Fruit fly (Drosophila melanogaster) whole organism, embryonic: ENCODE measurements around the gene MRP.

Experiments
- Adf1 ChIP-seq: fragments of 200-800 bp; sonication (Bioruptor generic); IDR thresholded peaks from 2 replicates; pipeline ENCODE4 v1.3.6; 2022; ENCODE audit warnings: missing biosample characterization, missing genetic modification characterization
- Aef1 ChIP-seq: fragments of 200-800 bp; sonication (Bioruptor generic); IDR thresholded peaks from 3 replicates; pipeline ENCODE4 v1.3.6; 2022; ENCODE audit warnings: missing biosample characterization, missing genetic modification characterization
- B-H2 ChIP-seq: fragments of 200-800 bp; sonication (Bioruptor generic); optimal IDR thresholded peaks from 2 replicates; lab custom pipeline; 2018; ENCODE audit warnings: missing biosample characterization, mild to moderate bottlenecking, missing genetic modification characterization
- Bdp1 ChIP-seq: fragments of 200-800 bp; sonication (Bioruptor generic); optimal IDR thresholded peaks from 3 replicates; lab custom pipeline; 2016; ENCODE audit warnings: missing biosample characterization, missing genetic modification characterization
- Bteb2 ChIP-seq: fragments of 200-800 bp; sonication (Bioruptor generic); optimal IDR thresholded peaks from 2 replicates; lab custom pipeline; 2016; ENCODE audit warnings: missing biosample characterization, missing genetic modification characterization
- CG10147 ChIP-seq: fragments of 200-800 bp; sonication (Bioruptor generic); optimal IDR thresholded peaks from 2 replicates; lab custom pipeline; 2019; ENCODE audit warnings: missing biosample characterization, mild to moderate bottlenecking, missing genetic modification characterization, moderate library complexity
- CG11085 ChIP-seq: fragments of 200-800 bp; sonication (Bioruptor generic); IDR thresholded peaks from 2 replicates; pipeline ENCODE4 v1.3.6; 2022; ENCODE audit warnings: missing biosample characterization, missing genetic modification characterization
- CG12104 ChIP-seq: fragments of 200-800 bp; sonication (Bioruptor generic); optimal IDR thresholded peaks from 3 replicates; lab custom pipeline; 2016; ENCODE audit warnings: missing biosample characterization, missing genetic modification characterization
- CG12219 ChIP-seq: fragments of 200-800 bp; sonication (Bioruptor generic); optimal IDR thresholded peaks from 3 replicates; lab custom pipeline; 2018; ENCODE audit warnings: missing biosample characterization, mild to moderate bottlenecking, missing genetic modification characterization
- CG12942 ChIP-seq: fragments of 200-800 bp; sonication (Bioruptor generic); optimal IDR thresholded peaks from 3 replicates; lab custom pipeline; 2016; ENCODE audit warnings: missing biosample characterization, missing genetic modification characterization
- CG14441 ChIP-seq: fragments of 200-800 bp; sonication (Bioruptor generic); IDR thresholded peaks from 2 replicates; pipeline ENCODE4 v1.3.6; 2022; ENCODE audit warnings: missing biosample characterization, missing genetic modification characterization
- CG1529 ChIP-seq: fragments of 200-800 bp; sonication (Bioruptor generic); optimal IDR thresholded peaks from 3 replicates; lab custom pipeline; 2018; ENCODE audit warnings: missing biosample characterization, missing genetic modification characterization
- CG15601 ChIP-seq: fragments of 200-800 bp; sonication (Bioruptor generic); optimal IDR thresholded peaks from 3 replicates; lab custom pipeline; 2019; ENCODE audit warnings: missing biosample characterization, mild to moderate bottlenecking, missing genetic modification characterization, moderate library complexity
- CG16815 ChIP-seq: fragments of 200-800 bp; sonication (Bioruptor generic); optimal IDR thresholded peaks from 3 replicates; lab custom pipeline; 2017; ENCODE audit warnings: missing biosample characterization, mild to moderate bottlenecking, missing genetic modification characterization
- CG17359 ChIP-seq: fragments of 200-800 bp; sonication (Bioruptor generic); optimal IDR thresholded peaks from 3 replicates; lab custom pipeline; 2018; ENCODE audit warnings: missing biosample characterization, mild to moderate bottlenecking, missing genetic modification characterization, moderate library complexity
- CG17612 ChIP-seq: fragments of 200-800 bp; sonication (Bioruptor generic); IDR thresholded peaks from 2 replicates; pipeline ENCODE4 v1.3.6; 2022; ENCODE audit warnings: missing biosample characterization, missing genetic modification characterization
- CG2712 ChIP-seq: fragments of 200-800 bp; optimal IDR thresholded peaks from 3 replicates; lab custom pipeline; 2019; ENCODE audit warnings: missing biosample characterization, mild to moderate bottlenecking, missing genetic modification characterization, moderate library complexity
- CG3995 ChIP-seq: fragments of 200-800 bp; sonication (Bioruptor generic); optimal IDR thresholded peaks from 3 replicates; lab custom pipeline; 2016; ENCODE audit warnings: missing biosample characterization, missing genetic modification characterization
- CG6689 ChIP-seq: fragments of 200-800 bp; sonication (Bioruptor generic); IDR thresholded peaks from 2 replicates; pipeline ENCODE4 v1.3.6; 2022; ENCODE audit warnings: missing biosample characterization, missing genetic modification characterization
- CG7372 ChIP-seq: fragments of 200-800 bp; sonication (Bioruptor generic); IDR thresholded peaks from 2 replicates; pipeline ENCODE4 v1.3.6; 2022; ENCODE audit warnings: missing biosample characterization, missing genetic modification characterization
- CkIIα-i1 ChIP-seq: fragments of 200-800 bp; sonication (Bioruptor generic); IDR thresholded peaks from 2 replicates; pipeline ENCODE4 v1.3.6; 2022; ENCODE audit warnings: missing biosample characterization, missing genetic modification characterization
- Dip2 ChIP-seq: fragments of 200-800 bp; sonication (Bioruptor generic); IDR thresholded peaks from 2 replicates; pipeline ENCODE4 v1.3.6; 2022; ENCODE audit warnings: missing biosample characterization, missing genetic modification characterization
- Drgx ChIP-seq: fragments of 200-800 bp; sonication (Bioruptor generic); IDR thresholded peaks from 2 replicates; pipeline ENCODE4 v1.3.6; 2022; ENCODE audit warnings: missing biosample characterization, missing genetic modification characterization
- Eip74EF ChIP-seq, 2 experiments: fragments of 200-800 bp in 1 of 2; fragments of >200 bp in 1 of 2; sonication (Bioruptor generic) in 1 of 2; optimal IDR thresholded peaks; 2 replicates each; lab custom pipeline; 2017 to 2019; ENCODE audit warnings: missing biosample characterization in 2 of 2, missing genetic modification characterization in 2 of 2, mild to moderate bottlenecking in 1 of 2, moderate library complexity in 1 of 2
- Ets97D ChIP-seq: fragments of 200-800 bp; sonication (Bioruptor generic); optimal IDR thresholded peaks from 3 replicates; lab custom pipeline; 2016; ENCODE audit warnings: missing biosample characterization, missing genetic modification characterization
- H15 ChIP-seq: fragments of 200-800 bp; sonication (Bioruptor generic); IDR thresholded peaks from 3 replicates; pipeline ENCODE4 v1.3.6; 2022; ENCODE audit warnings: missing biosample characterization, missing genetic modification characterization
- Hr51 ChIP-seq, 2 experiments: fragments of 200-800 bp; sonication (Bioruptor generic); optimal IDR thresholded peaks; 2 replicates in 1 of 2; 3 replicates in 1 of 2; lab custom pipeline; 2016 to 2018; ENCODE audit warnings: missing biosample characterization in 2 of 2, missing genetic modification characterization in 2 of 2, mild to moderate bottlenecking in 1 of 2, moderate library complexity in 1 of 2
- Mes4 ChIP-seq: fragments of 200-800 bp; sonication (Bioruptor generic); optimal IDR thresholded peaks from 2 replicates; lab custom pipeline; 2016; ENCODE audit warnings: missing biosample characterization, missing genetic modification characterization
- Myb ChIP-seq: fragments of 200-800 bp; sonication (Bioruptor generic); optimal IDR thresholded peaks from 2 replicates; lab custom pipeline; 2016; ENCODE audit warnings: missing biosample characterization, missing genetic modification characterization
- PHDP ChIP-seq: fragments of 200-800 bp; sonication (Bioruptor generic); optimal IDR thresholded peaks from 3 replicates; lab custom pipeline; 2018; ENCODE audit warnings: missing biosample characterization, mild to moderate bottlenecking, missing genetic modification characterization, moderate library complexity
- Ssrp ChIP-seq: fragments of 200-800 bp; sonication (Bioruptor generic); optimal IDR thresholded peaks from 2 replicates; lab custom pipeline; 2018; ENCODE audit warnings: missing biosample characterization, mild to moderate bottlenecking, missing genetic modification characterization, moderate library complexity
- Trl ChIP-seq, 3 experiments: fragments of >200 bp in 2 of 3; fragments of 200-800 bp in 1 of 3; sonication (Bioruptor generic) in 1 of 3; optimal IDR thresholded peaks; 2 replicates in 1 of 3; 3 replicates in 2 of 3; lab custom pipeline; 2016 to 2017; ENCODE audit warnings: missing biosample characterization in 1 of 3, missing genetic modification characterization in 1 of 3
- Xrp1 ChIP-seq: fragments of 200-800 bp; sonication (Bioruptor generic); IDR thresholded peaks from 2 replicates; pipeline ENCODE4 v1.3.6; 2022; ENCODE audit warnings: missing biosample characterization, missing genetic modification characterization
- YL-1 ChIP-seq: fragments of 200-800 bp; sonication (Bioruptor generic); optimal IDR thresholded peaks from 3 replicates; lab custom pipeline; 2017; ENCODE audit warnings: missing biosample characterization, mild to moderate bottlenecking, missing genetic modification characterization
- ab ChIP-seq: fragments of 200-800 bp; sonication (Bioruptor generic); optimal IDR thresholded peaks from 2 replicates; lab custom pipeline; 2016; ENCODE audit warnings: missing biosample characterization, missing genetic modification characterization
- bbx ChIP-seq: fragments of 200-800 bp; sonication (Bioruptor generic); IDR thresholded peaks from 2 replicates; pipeline ENCODE4 v1.3.6; 2022; ENCODE audit warnings: missing biosample characterization, missing genetic modification characterization; ENCODE audit not compliant: partially characterized antibody
- cg ChIP-seq: fragments of 200-800 bp; sonication (Bioruptor generic); optimal IDR thresholded peaks from 3 replicates; lab custom pipeline; 2019; ENCODE audit warnings: missing biosample characterization, mild to moderate bottlenecking, missing genetic modification characterization, moderate library complexity
- croc ChIP-seq: fragments of 200-800 bp; sonication (Bioruptor generic); conservative IDR thresholded peaks from 3 replicates; pipeline ENCODE4 v1.3.6; 2022; ENCODE audit warnings: missing biosample characterization, missing genetic modification characterization
- fru ChIP-seq: fragments of >200 bp; optimal IDR thresholded peaks from 2 replicates; lab custom pipeline; 2017
- gcm ChIP-seq: fragments of 200-800 bp; sonication (Bioruptor generic); optimal IDR thresholded peaks from 2 replicates; lab custom pipeline; 2019; ENCODE audit warnings: missing biosample characterization, mild to moderate bottlenecking, missing genetic modification characterization, moderate library complexity
- lbe ChIP-seq: fragments of 200-800 bp; sonication (Bioruptor generic); optimal IDR thresholded peaks from 2 replicates; lab custom pipeline; 2016; ENCODE audit warnings: missing biosample characterization, mild to moderate bottlenecking, missing genetic modification characterization
- lilli ChIP-seq: fragments of 200-800 bp; sonication (Bioruptor generic); optimal IDR thresholded peaks from 3 replicates; lab custom pipeline; 2016; ENCODE audit warnings: missing biosample characterization, missing genetic modification characterization
- maf-S ChIP-seq: fragments of 200-800 bp; sonication (Bioruptor generic); optimal IDR thresholded peaks from 2 replicates; lab custom pipeline; 2016; ENCODE audit warnings: missing biosample characterization, missing genetic modification characterization
- nmo ChIP-seq: fragments of 200-800 bp; sonication (Bioruptor generic); optimal IDR thresholded peaks from 2 replicates; lab custom pipeline; 2018; ENCODE audit warnings: missing biosample characterization, mild to moderate bottlenecking, missing genetic modification characterization, moderate library complexity
- otp ChIP-seq: fragments of 200-800 bp; sonication (Bioruptor generic); IDR thresholded peaks from 3 replicates; pipeline ENCODE4, ENCODE4 v1.3.6; 2022; ENCODE audit warnings: missing biosample characterization, missing genetic modification characterization
- peb ChIP-seq: fragments of 200-800 bp; sonication (Bioruptor generic); IDR thresholded peaks from 2 replicates; pipeline ENCODE4 v1.3.6; 2022; ENCODE audit warnings: missing biosample characterization, missing genetic modification characterization
- prd ChIP-seq, 3 experiments: fragments of >200 bp in 2 of 3; fragments of 200-800 bp in 1 of 3; sonication (Bioruptor generic) in 1 of 3; optimal IDR thresholded peaks in 2 of 3; IDR thresholded peaks in 1 of 3; 2 replicates in 2 of 3; 3 replicates in 1 of 3; pipeline versions ENCODE4 v1.3.6 to Lab custom; 2017 to 2022; ENCODE audit warnings: missing biosample characterization in 1 of 3, missing genetic modification characterization in 1 of 3
- psq ChIP-seq: fragments of 200-800 bp; sonication (Bioruptor generic); optimal IDR thresholded peaks from 2 replicates; lab custom pipeline; 2017; ENCODE audit warnings: missing biosample characterization, missing genetic modification characterization
- row ChIP-seq: fragments of 200-800 bp; sonication (Bioruptor generic); IDR thresholded peaks from 3 replicates; pipeline ENCODE4 v1.3.6; 2022; ENCODE audit warnings: missing biosample characterization, missing genetic modification characterization
- sens-2 ChIP-seq: fragments of 200-800 bp; sonication (Bioruptor generic); IDR thresholded peaks from 2 replicates; pipeline ENCODE4 v1.3.6; 2022; ENCODE audit warnings: missing biosample characterization, missing genetic modification characterization
- ssp ChIP-seq: fragments of 200-800 bp; sonication (Bioruptor generic); IDR thresholded peaks from 2 replicates; pipeline ENCODE4 v1.3.6; 2022; ENCODE audit warnings: missing biosample characterization, missing genetic modification characterization
- zen2 ChIP-seq: fragments of 200-800 bp; sonication (Bioruptor generic); IDR thresholded peaks from 3 replicates; pipeline ENCODE4 v1.3.6; 2022; ENCODE audit warnings: missing biosample characterization, missing genetic modification characterization; ENCODE audit not compliant: partially characterized antibody

Gene MRP

dm6 chr2L:12750060-12750459 is 31.2 kb downstream of the MRP start (continued):
- no peak for TF ChIP-seq CG7372 (GFP tag; lab: Robert Waterston, UW)
- TF ChIP-seq PHDP = peak; percentile 10
- TF ChIP-seq CG12104 (GFP tag; lab: Kevin White, UChicago) = no peak
- TF ChIP-seq CkIIα-i1 (GFP tag; lab: Robert Waterston, UW) = no peak
- TF ChIP-seq Myb (GFP tag; lab: Kevin White, UChicago) = no peak
- TF ChIP-seq ab (GFP tag; lab: Kevin White, UChicago) = no peak
- no peak for TF ChIP-seq Mes4
- TF ChIP-seq CG16815 (GFP tag; lab: Kevin White, UChicago) = no peak
- no peak for TF ChIP-seq croc (GFP tag; lab: Robert Waterston, UW)
- TF ChIP-seq CG17612 (GFP tag; lab: Robert Waterston, UW) = no peak
- TF ChIP-seq Bdp1 = no peak
- TF ChIP-seq CG10147 (GFP tag; lab: Kevin White, UChicago) = no peak
- TF ChIP-seq YL-1 (GFP tag; lab: Kevin White, UChicago) = no peak
- TF ChIP-seq Trl (optimal IDR thresholded peaks at IDR 0.05; lab: Kevin White, UChicago) = no peak
- TF ChIP-seq Trl (GFP tag; optimal IDR thresholded peaks at IDR 0.05; lab: Kevin White, UChicago) = no peak
- TF ChIP-seq Aef1 (GFP tag; lab: Robert Waterston, UW) = no peak
- no peak for TF ChIP-seq CG1529 (GFP tag; lab: Kevin White, UChicago)
- TF ChIP-seq Drgx (GFP tag; lab: Robert Waterston, UW) = no peak
- TF ChIP-seq Ets97D (GFP tag; lab: Kevin White, UChicago) = no peak
- no peak for TF ChIP-seq cg (GFP tag; lab: Kevin White, UChicago)
- peak; percentile 2 for TF ChIP-seq CG17359 (tag; lab: Kevin White, UChicago)
- TF ChIP-seq Xrp1 = no peak
- TF ChIP-seq bbx (GFP tag; lab: Robert Waterston, UW) = no peak
- no peak for TF ChIP-seq Eip74EF (GFP tag; optimal IDR thresholded peaks at IDR 0.05; lab: Kevin White, UChicago)
- no peak for TF ChIP-seq sens-2 (GFP tag; lab: Robert Waterston, UW)
- TF ChIP-seq H15 (GFP tag; lab: Robert Waterston, UW) = no peak
- TF ChIP-seq psq (GFP tag; lab: Kevin White, UChicago) = no peak
- TF ChIP-seq CG2712 (tag; lab: Kevin White, UChicago) = peak; percentile 42
- no peak for TF ChIP-seq prd (optimal IDR thresholded peaks at IDR 0.05; lab: Kevin White, UChicago)
- no peak; the same call in 2 of the 3 replicates for TF ChIP-seq prd (GFP tag; IDR thresholded peaks at IDR 0.05; lab: Robert Waterston, UW)
- TF ChIP-seq maf-S (GFP tag; lab: Kevin White, UChicago) = no peak
- no peak for TF ChIP-seq fru (lab: Kevin White, UChicago)
- 0 out of 2 replicates have a peak, but pooled peaks have one; percentile 8 for TF ChIP-seq CG6689 (GFP tag; lab: Robert Waterston, UW)
- TF ChIP-seq CG14441 (GFP tag; lab: Robert Waterston, UW) = no peak
- no peak for TF ChIP-seq CG12219 (GFP tag; lab: Kevin White, UChicago)
- TF ChIP-seq row (GFP tag; lab: Robert Waterston, UW) = peak; percentile 24; the same call in 1 of the 3 replicates
- no peak for TF ChIP-seq CG12942 (GFP tag; lab: Kevin White, UChicago)
- peak; percentile 32 for TF ChIP-seq nmo (GFP tag; lab: Kevin White, UChicago)
- no peak for TF ChIP-seq otp
- no peak for TF ChIP-seq CG11085 (GFP tag; lab: Robert Waterston, UW)
- no peak for TF ChIP-seq Bteb2 (GFP tag; lab: Kevin White, UChicago)
- no peak for TF ChIP-seq lilli (GFP tag; lab: Kevin White, UChicago)
- no peak for TF ChIP-seq Ssrp (tag; lab: Kevin White, UChicago)
- no peak for TF ChIP-seq B-H2 (GFP tag; lab: Kevin White, UChicago)
- TF ChIP-seq gcm (GFP tag; lab: Kevin White, UChicago) = peak; percentile 48
- TF ChIP-seq Hr51 (GFP tag; optimal IDR thresholded peaks at IDR 0.05; lab: Kevin White, UChicago) = peak in 1 of 2 experiments; percentile 63
- TF ChIP-seq lbe (GFP tag; lab: Kevin White, UChicago) = no peak
- TF ChIP-seq ssp (GFP tag; lab: Robert Waterston, UW) = no peak
- TF ChIP-seq Adf1 (GFP tag; lab: Robert Waterston, UW) = no peak
- TF ChIP-seq Dip2 = no peak
- no peak for TF ChIP-seq peb (GFP tag; lab: Robert Waterston, UW)
- no peak for TF ChIP-seq CG3995 (GFP tag; lab: Kevin White, UChicago)
- TF ChIP-seq CG15601 (tag; lab: Kevin White, UChicago) = no peak
- no peak for TF ChIP-seq zen2
